Worm (Caenorhabditis elegans) whole organism, early embryonic: ENCODE results near the gene bgnt-1.3.

ENCODE experiments used
- B0310.2 ChIP-seq: sonication (generic microtip); optimal IDR thresholded peaks from 2 replicates; lab custom pipeline; 2016; ENCODE audit warnings: mild to moderate bottlenecking, missing genetic modification characterization, missing compliant biosample characterization
- F13C5.2 ChIP-seq: sonication (generic microtip); optimal IDR thresholded peaks from 2 replicates; lab custom pipeline; 2017; ENCODE audit warnings: mild to moderate bottlenecking, missing genetic modification characterization, inconsistent platforms, missing compliant biosample characterization
- aly-1 ChIP-seq: sonication (generic microtip); optimal IDR thresholded peaks from 2 replicates; lab custom pipeline; 2016; ENCODE audit warnings: missing genetic modification characterization, missing compliant biosample characterization
- ama-1 ChIP-seq: fragments of 150-350 bp; optimal IDR thresholded peaks from 2 replicates; lab custom pipeline; 2014
- ceh-13 ChIP-seq: fragments of 200-800 bp; sonication (Bioruptor generic); optimal IDR thresholded peaks from 2 replicates; lab custom pipeline; 2018; ENCODE audit warnings: mild to moderate bottlenecking, missing genetic modification characterization, missing compliant biosample characterization
- ceh-36 ChIP-seq: sonication (generic microtip); optimal IDR thresholded peaks from 2 replicates; lab custom pipeline; 2016; ENCODE audit warnings: missing genetic modification characterization, inconsistent platforms, missing compliant biosample characterization
- ets-7 ChIP-seq: sonication (generic microtip); optimal IDR thresholded peaks from 2 replicates; lab custom pipeline; 2016; ENCODE audit warnings: missing genotype, missing genetic modification characterization, missing compliant biosample characterization
- flt-1 ChIP-seq: fragments of 200-800 bp; sonication (Bioruptor generic); IDR thresholded peaks from 2 replicates; pipeline ENCODE4 v1.3.6; 2022; ENCODE audit warnings: missing genetic modification characterization, missing compliant biosample characterization
- hmbx-1 ChIP-seq: sonication (generic microtip); optimal IDR thresholded peaks from 2 replicates; lab custom pipeline; 2016; ENCODE audit warnings: mild to moderate bottlenecking, missing genetic modification characterization, missing compliant biosample characterization
- hmg-4 ChIP-seq: fragments of 200-800 bp; sonication (Bioruptor generic); optimal IDR thresholded peaks from 2 replicates; lab custom pipeline; 2018; ENCODE audit warnings: mild to moderate bottlenecking, missing genetic modification characterization, missing compliant biosample characterization
- hnd-1 ChIP-seq: sonication (generic microtip); optimal IDR thresholded peaks from 2 replicates; lab custom pipeline; 2016; ENCODE audit warnings: missing genetic modification characterization, missing compliant biosample characterization
- pes-1 ChIP-seq: fragments of 200-800 bp; sonication (Bioruptor generic); IDR thresholded peaks from 2 replicates; pipeline ENCODE4 v1.3.6; 2022; ENCODE audit warnings: missing genetic modification reagents, missing genetic modification characterization, missing compliant biosample characterization
- scrt-1 ChIP-seq: fragments of 200-800 bp; sonication (Bioruptor generic); IDR thresholded peaks from 2 replicates; pipeline ENCODE4 v1.3.6; 2022; ENCODE audit warnings: missing genetic modification characterization, missing compliant biosample characterization
- sea-1 ChIP-seq: fragments of 200-800 bp; sonication (Bioruptor generic); conservative IDR thresholded peaks from 2 replicates; pipeline ENCODE4 v1.3.6; 2022; ENCODE audit warnings: missing genetic modification characterization, missing compliant biosample characterization
- tbx-11 ChIP-seq: fragments of 200-800 bp; sonication (Bioruptor generic); IDR thresholded peaks from 2 replicates; pipeline ENCODE4 v1.3.6; 2022; ENCODE audit warnings: missing genetic modification characterization, missing compliant biosample characterization
- tbx-37 ChIP-seq: fragments of 200-800 bp; sonication (Bioruptor generic); conservative IDR thresholded peaks from 2 replicates; pipeline ENCODE4 v1.3.6; 2022; ENCODE audit warnings: missing genetic modification reagents, missing genetic modification characterization, missing compliant biosample characterization
- tra-4 ChIP-seq: sonication (generic microtip); optimal IDR thresholded peaks from 2 replicates; lab custom pipeline; 2017; ENCODE audit warnings: missing genetic modification characterization, missing compliant biosample characterization

bgnt-1.3 gene

DNA sequence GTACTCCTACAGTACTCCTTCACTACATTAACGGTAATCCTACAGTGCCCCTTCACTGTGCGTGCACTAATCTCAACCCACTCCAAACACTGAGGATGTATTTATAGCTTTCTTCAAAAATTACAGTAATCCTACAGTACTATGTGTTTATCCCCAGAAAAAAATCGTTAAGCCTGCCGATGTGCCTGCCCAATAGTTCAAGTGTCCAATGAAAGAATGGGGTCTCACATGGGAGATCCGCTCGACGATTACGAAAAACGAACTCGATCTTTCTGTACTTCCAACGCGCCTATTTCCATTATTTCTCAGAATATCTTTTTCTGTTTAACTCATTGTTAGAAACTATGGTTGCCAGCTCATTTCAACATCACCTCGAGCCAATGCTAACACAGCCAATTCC, 1.8 kb upstream of the bgnt-1.3 start, which contains the start of gene nhr-218:
TSS of gene nhr-218 (plus strand) at position 301 of the 400 bp plus-strand sequence.
- TF ChIP-seq sea-1 (no peak), ceh-36 (tag; lab: Kevin White, UChicago) (no peak), F13C5.2 (tag; lab: Kevin White, UChicago) (no peak), B0310.2 (tag; lab: Kevin White, UChicago) (no peak), hnd-1 (no peak)

DNA sequence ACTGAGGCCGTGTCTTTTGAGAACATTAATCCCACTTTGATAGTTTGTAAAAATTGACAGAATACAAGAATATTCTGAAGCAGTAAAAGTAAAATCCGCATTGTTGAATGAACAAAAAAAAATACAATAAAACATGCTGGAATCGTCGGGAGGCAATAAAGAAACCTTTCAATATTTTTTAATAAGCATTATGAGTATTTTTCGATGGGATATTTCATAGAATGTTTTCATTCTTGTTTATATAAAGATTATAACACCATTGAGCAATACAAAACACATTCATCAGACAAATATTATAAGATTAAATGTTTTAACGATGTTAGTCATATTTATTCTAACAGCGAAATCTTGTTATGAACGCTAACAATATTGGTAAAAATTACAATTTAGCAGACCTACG, 2.6 kb downstream of the bgnt-1.3 start, which contains the start of gene gcy-20:
TSS of gene gcy-20 (minus strand) at position 101 of the 400 bp plus-strand sequence.
- TF ChIP-seq ceh-36 (tag; lab: Kevin White, UChicago) (no peak), flt-1 (GFP tag; lab: Robert Waterston, UW) (no peak), tbx-11 (no peak), tbx-37 (GFP tag; lab: Robert Waterston, UW) (no peak), aly-1 (tag; lab: Kevin White, UChicago) (no peak), B0310.2 (tag; lab: Kevin White, UChicago) (no peak), F13C5.2 (tag; lab: Kevin White, UChicago) (no peak), ets-7 (tag; lab: Kevin White, UChicago) (no peak), scrt-1 (GFP tag; lab: Robert Waterston, UW) (no peak), hnd-1 (no peak), ama-1 (no peak)

DNA sequence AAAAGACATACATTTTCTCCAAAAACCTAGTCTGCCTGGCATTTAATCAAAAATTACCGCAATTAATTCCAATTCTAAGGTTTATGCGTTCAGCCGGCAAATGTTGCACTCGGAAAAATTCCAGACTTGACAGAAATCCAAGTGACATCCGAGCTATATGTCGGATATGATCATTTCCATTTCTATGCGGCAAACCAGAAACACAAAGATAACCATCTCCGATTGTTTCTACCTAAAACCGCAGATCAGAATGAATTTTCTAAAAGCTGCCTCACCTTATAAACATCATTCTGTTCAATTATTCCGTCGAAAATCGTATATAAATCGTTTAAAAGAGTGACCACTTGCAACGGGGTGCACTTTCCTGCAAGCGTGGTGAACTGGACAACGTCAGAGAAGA, 7.2 kb downstream of the bgnt-1.3 start:
- TF ChIP-seq pes-1 (no peak), aly-1 (tag; lab: Kevin White, UChicago) (no peak), hnd-1 (no peak)

DNA sequence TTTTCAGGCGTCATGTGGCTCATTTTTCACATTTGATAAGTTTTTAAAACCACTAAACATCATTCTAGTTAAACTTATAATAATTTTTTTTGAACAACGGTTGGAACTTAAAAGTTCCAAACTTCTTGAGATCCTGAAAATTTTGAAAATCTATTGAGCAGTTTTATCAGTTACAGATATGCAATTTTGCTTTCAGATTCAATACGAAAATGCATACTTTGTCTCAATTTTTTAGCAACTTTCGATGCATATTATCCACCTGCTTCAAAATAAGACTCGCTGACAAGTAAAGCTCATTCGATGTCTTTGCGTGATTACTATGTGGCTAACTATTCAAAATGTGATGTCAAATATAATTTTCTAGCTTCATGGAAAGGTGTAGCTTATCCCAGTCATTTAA, 9.7 kb downstream of the bgnt-1.3 start, which contains the start of gene srh-95:
TSS of gene srh-95 (plus strand) at position 301 of the 400 bp plus-strand sequence.
- no peak for TF ChIP-seq tra-4
- no peak for TF ChIP-seq pes-1
- no peak for TF ChIP-seq hnd-1
- TF ChIP-seq tbx-11, result no peak
- TF ChIP-seq aly-1 (tag; lab: Kevin White, UChicago), result no peak
- no peak for TF ChIP-seq ets-7 (tag; lab: Kevin White, UChicago)
- no peak for TF ChIP-seq F13C5.2 (tag; lab: Kevin White, UChicago)
- TF ChIP-seq B0310.2 (tag; lab: Kevin White, UChicago), result no peak
- TF ChIP-seq tbx-37 (GFP tag; lab: Robert Waterston, UW), result no peak
- no peak for TF ChIP-seq hmbx-1 (tag; lab: Kevin White, UChicago)

DNA sequence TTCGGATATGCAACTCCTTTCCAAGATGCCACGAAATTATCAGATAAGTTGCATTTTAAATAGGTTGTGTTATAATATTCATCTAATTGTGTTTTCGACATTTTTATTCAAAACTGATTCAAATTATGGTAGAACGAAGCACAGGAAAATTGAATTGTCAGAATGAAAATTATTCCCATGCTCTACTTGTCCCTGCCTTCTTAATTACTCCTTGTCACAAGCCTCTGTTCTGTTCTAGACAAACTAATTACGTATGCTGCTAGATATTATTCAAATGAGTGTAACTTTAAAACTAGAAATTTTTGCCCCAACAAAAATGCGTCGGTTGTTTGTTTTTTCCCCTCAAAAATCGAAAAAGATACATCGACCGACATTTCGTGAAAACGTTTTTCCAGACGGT, 12.2 kb downstream of the bgnt-1.3 start, which contains the start of gene srh-104:
TSS of gene srh-104 (minus strand) at position 101 of the 400 bp plus-strand sequence.
- no peak for TF ChIP-seq ets-7 (tag; lab: Kevin White, UChicago)
- TF ChIP-seq flt-1 (GFP tag; lab: Robert Waterston, UW), result no peak
- TF ChIP-seq ceh-36 (tag; lab: Kevin White, UChicago), result no peak
- TF ChIP-seq F13C5.2 (tag; lab: Kevin White, UChicago), result no peak
- no peak for TF ChIP-seq sea-1
- no peak for TF ChIP-seq tra-4
- no peak for TF ChIP-seq hnd-1
- TF ChIP-seq hmg-4 (GFP tag; lab: Kevin White, UChicago), result no peak
- TF ChIP-seq hmbx-1 (tag; lab: Kevin White, UChicago), result no peak
- no peak for TF ChIP-seq ceh-13 (GFP tag; lab: Kevin White, UChicago)
- no peak for TF ChIP-seq tbx-37 (GFP tag; lab: Robert Waterston, UW)
- no peak for TF ChIP-seq aly-1 (tag; lab: Kevin White, UChicago)
- TF ChIP-seq ama-1, result no peak
- TF ChIP-seq scrt-1 (GFP tag; lab: Robert Waterston, UW), result no peak
- no peak for TF ChIP-seq tbx-11
- no peak for TF ChIP-seq pes-1
- TF ChIP-seq B0310.2 (tag; lab: Kevin White, UChicago), result no peak

DNA sequence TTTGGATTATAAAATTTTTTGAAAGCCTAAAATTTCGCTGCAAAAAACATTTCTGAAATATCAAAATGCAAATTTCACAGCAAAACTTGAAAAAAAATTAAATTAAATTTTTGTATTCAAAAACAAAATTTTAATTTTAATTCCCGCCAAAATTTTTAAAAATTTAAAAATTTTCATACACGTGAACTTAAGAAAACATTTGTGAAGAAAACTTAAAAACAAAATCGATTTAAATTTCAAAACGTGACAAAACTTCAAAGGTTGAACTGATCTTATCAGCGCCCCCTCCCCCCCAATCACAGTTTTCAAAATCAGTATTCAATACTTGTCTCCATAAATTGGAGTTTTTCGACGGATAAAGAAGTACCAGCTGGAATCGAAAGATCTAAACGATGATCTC, 19.1 kb downstream of the bgnt-1.3 start, which contains the start of gene F21H7.5:
TSS of gene F21H7.5 (plus strand) at position 301 of the 400 bp plus-strand sequence.
- TF ChIP-seq tbx-37 (GFP tag; lab: Robert Waterston, UW) (no peak), flt-1 (GFP tag; lab: Robert Waterston, UW) (no peak)

DNA sequence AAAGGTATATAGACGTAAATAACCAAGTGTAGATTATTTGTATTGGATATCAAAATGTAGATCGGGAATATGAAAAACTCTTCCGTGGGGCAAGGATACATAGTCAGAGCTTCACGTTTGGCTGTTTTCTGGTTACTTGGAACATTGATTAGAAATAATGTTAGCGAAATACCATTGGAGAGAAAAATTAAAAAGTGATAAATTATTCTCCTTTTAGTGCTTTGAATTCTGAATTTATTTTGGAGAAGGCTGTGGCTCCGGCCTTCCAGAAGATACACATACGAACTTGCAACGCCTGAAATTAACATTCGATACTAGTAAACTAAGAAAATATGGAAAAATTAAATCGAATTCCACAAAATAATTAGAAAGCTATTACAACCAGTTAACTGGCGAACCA, 20.6 kb downstream of the bgnt-1.3 start, which contains the start of gene srh-98:
TSS of gene srh-98 (minus strand) at position 101 of the 400 bp plus-strand sequence.
- TF ChIP-seq tra-4 (no peak), pes-1 (no peak), ceh-36 (tag; lab: Kevin White, UChicago) (no peak), sea-1 (no peak), tbx-11 (no peak), hnd-1 (no peak), tbx-37 (GFP tag; lab: Robert Waterston, UW) (no peak), ceh-13 (GFP tag; lab: Kevin White, UChicago) (no peak), hmg-4 (GFP tag; lab: Kevin White, UChicago) (no peak), F13C5.2 (tag; lab: Kevin White, UChicago) (no peak), B0310.2 (tag; lab: Kevin White, UChicago) (no peak), hmbx-1 (tag; lab: Kevin White, UChicago) (no peak), ets-7 (tag; lab: Kevin White, UChicago) (no peak), scrt-1 (GFP tag; lab: Robert Waterston, UW) (no peak)

DNA sequence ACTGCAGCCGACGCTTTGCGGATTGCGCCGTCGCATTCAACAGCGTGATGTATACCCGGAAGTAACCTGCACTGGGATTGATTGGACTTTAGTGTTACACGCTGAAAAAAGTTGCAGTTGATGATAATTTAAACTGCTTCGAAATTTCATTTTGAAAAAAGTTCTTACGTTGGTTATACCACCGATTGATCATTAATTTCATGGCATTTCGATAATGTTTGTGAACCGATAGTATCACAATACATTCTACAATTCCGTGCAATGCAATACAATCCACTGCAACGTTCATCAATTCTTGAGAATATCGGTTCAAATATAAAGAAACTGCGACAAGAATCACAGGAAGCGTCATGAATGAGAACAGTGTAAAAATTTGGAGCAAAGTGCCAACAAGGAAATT, 21.2 kb downstream of the bgnt-1.3 start, which contains the start of gene F21H7.3:
TSS of gene F21H7.3 (minus strand) at position 101 of the 400 bp plus-strand sequence.
- TF ChIP-seq tbx-37 (GFP tag; lab: Robert Waterston, UW) (no peak), hnd-1 (no peak), flt-1 (GFP tag; lab: Robert Waterston, UW) (no peak), ceh-13 (GFP tag; lab: Kevin White, UChicago) (no peak), hmbx-1 (tag; lab: Kevin White, UChicago) (no peak), ets-7 (tag; lab: Kevin White, UChicago) (no peak)
